Fruit fly (Drosophila melanogaster): ENCODE results near the gene Cyp28a5.

- no peak for TF ChIP-seq CG6163 (GFP tag; IDR thresholded peaks at IDR 0.05)
- TF ChIP-seq Gug (GFP tag; IDR thresholded peaks at IDR 0.05), result no peak
- no peak for TF ChIP-seq Hr39 (GFP tag; optimal IDR thresholded peaks at IDR 0.05)
- TF ChIP-seq Lpt (GFP tag; optimal IDR thresholded peaks at IDR 0.05), result no peak
- no peak for TF ChIP-seq dac (GFP tag; optimal IDR thresholded peaks at IDR 0.05)
- no peak for TF ChIP-seq Ets96B (tag; optimal IDR thresholded peaks at IDR 0.05)
- no peak for TF ChIP-seq eg (GFP tag; IDR thresholded peaks at IDR 0.05)
- TF ChIP-seq Eip78C (GFP tag), result no peak
- no peak for TF ChIP-seq esn (GFP tag; optimal IDR thresholded peaks at IDR 0.05)
Measured at dm6 chr2L:13949789-13950188, 27.3 kb upstream of the Cyp28a5 start.

All from whole organism, prepupa.